Worm (Caenorhabditis elegans) whole organism, young adult: ENCODE measurements around the gene C56C10.7.

ENCODE experiments used
- B0261.1 ChIP-seq: sonication (generic microtip); optimal IDR thresholded peaks from 2 replicates; lab custom pipeline; 2016; ENCODE audit warnings: mild to moderate bottlenecking, missing genetic modification characterization, moderate library complexity, missing compliant biosample characterization
- C06A6.2 ChIP-seq: fragments of 200-800 bp; sonication (Bioruptor generic); conservative IDR thresholded peaks from 2 replicates; pipeline ENCODE4 v1.3.6; 2022; ENCODE audit warnings: missing genetic modification characterization, missing compliant biosample characterization
- F10E7.11 ChIP-seq: sonication (generic microtip); optimal IDR thresholded peaks from 2 replicates; lab custom pipeline; 2017; ENCODE audit warnings: mild to moderate bottlenecking, missing genetic modification characterization, moderate library complexity, missing compliant biosample characterization
- F23B12.7 ChIP-seq: sonication (generic microtip); optimal IDR thresholded peaks from 2 replicates; lab custom pipeline; 2017; ENCODE audit warnings: missing genetic modification characterization, mild to moderate bottlenecking, missing compliant biosample characterization, antibody characterized with exemption, moderate library complexity; ENCODE audit not compliant: insufficient read depth
- F33H1.4 ChIP-seq: fragments of 200-800 bp; sonication (Bioruptor generic); IDR thresholded peaks from 2 replicates; pipeline ENCODE4 v1.3.6; 2022; ENCODE audit warnings: missing genetic modification reagents, missing genetic modification characterization, missing compliant biosample characterization
- F57C9.4 ChIP-seq: sonication (generic microtip); optimal IDR thresholded peaks from 2 replicates; lab custom pipeline; 2017; ENCODE audit warnings: mild to moderate bottlenecking, missing genetic modification characterization, missing compliant biosample characterization
- K11D2.4 ChIP-seq: fragments of 200-800 bp; sonication (Bioruptor generic); IDR thresholded peaks from 2 replicates; pipeline ENCODE4 v1.3.6; 2022; ENCODE audit warnings: missing genetic modification reagents, missing genetic modification characterization, missing compliant biosample characterization
- T26A5.8 ChIP-seq: sonication (generic microtip); optimal IDR thresholded peaks from 2 replicates; lab custom pipeline; 2016; ENCODE audit warnings: missing genetic modification characterization, missing compliant biosample characterization
- athp-1 ChIP-seq: sonication (generic microtip); optimal IDR thresholded peaks from 2 replicates; lab custom pipeline; 2017; ENCODE audit warnings: mild to moderate bottlenecking, missing genetic modification characterization, missing compliant biosample characterization
- attf-5 ChIP-seq: fragments of 200-800 bp; sonication (Bioruptor generic); optimal IDR thresholded peaks from 2 replicates; lab custom pipeline; 2018; ENCODE audit warnings: mild to moderate bottlenecking, missing genetic modification characterization, missing compliant biosample characterization
- bed-2 ChIP-seq: fragments of 200-800 bp; sonication (Bioruptor generic); IDR thresholded peaks from 2 replicates; pipeline ENCODE4 v1.3.6; 2022; ENCODE audit warnings: missing genetic modification reagents, missing genetic modification characterization, missing compliant biosample characterization
- ccch-3 ChIP-seq: fragments of 200-800 bp; sonication (Bioruptor generic); optimal IDR thresholded peaks from 2 replicates; lab custom pipeline; 2018; ENCODE audit warnings: mild to moderate bottlenecking, missing genetic modification characterization, missing compliant biosample characterization
- dpl-1 ChIP-seq: fragments of 150-350 bp; optimal IDR thresholded peaks from 2 replicates; lab custom pipeline; 2014; ENCODE audit warnings: missing biosample characterization, missing genetic modification reagents, missing genetic modification characterization
- efl-1 ChIP-seq: fragments of 150-350 bp; optimal IDR thresholded peaks from 2 replicates; lab custom pipeline; 2014; ENCODE audit warnings: missing biosample characterization, missing genetic modification reagents, missing genetic modification characterization
- egrh-3 ChIP-seq: fragments of 200-800 bp; sonication (Bioruptor generic); IDR thresholded peaks from 2 replicates; pipeline ENCODE4 v1.3.6; 2022; ENCODE audit warnings: missing genetic modification reagents, missing genetic modification characterization, missing compliant biosample characterization
- hlh-26 ChIP-seq: fragments of 200-800 bp; sonication (Bioruptor generic); conservative IDR thresholded peaks from 2 replicates; pipeline ENCODE4 v1.3.6; 2022; ENCODE audit warnings: missing genetic modification reagents, missing genetic modification characterization, missing compliant biosample characterization
- hrde-1 ChIP-seq: sonication (generic microtip); optimal IDR thresholded peaks from 2 replicates; lab custom pipeline; 2016; ENCODE audit warnings: missing genetic modification characterization, mild to moderate bottlenecking, missing compliant biosample characterization, moderate library complexity, missing genotype, missing genetic modification reagents, borderline replicate concordance
- lin-35 ChIP-seq, 3 experiments: fragments of 150-350 bp in 2 of 3; sonication (generic microtip) in 1 of 3; optimal IDR thresholded peaks; 2 replicates each; lab custom pipeline; 2014 to 2018; ENCODE audit warnings: missing biosample characterization in 3 of 3, missing genetic modification characterization in 3 of 3, missing genetic modification reagents in 3 of 3
- lin-54 ChIP-seq: fragments of 200-800 bp; sonication (Bioruptor generic); optimal IDR thresholded peaks from 2 replicates; lab custom pipeline; 2018; ENCODE audit warnings: mild to moderate bottlenecking, missing genetic modification characterization, missing compliant biosample characterization
- lsl-1 ChIP-seq: fragments of 200-800 bp; sonication (Bioruptor generic); optimal IDR thresholded peaks from 2 replicates; lab custom pipeline; 2018; ENCODE audit warnings: mild to moderate bottlenecking, missing genetic modification characterization, moderate library complexity, missing compliant biosample characterization
- mcd-1 ChIP-seq: fragments of 200-800 bp; sonication (Bioruptor generic); IDR thresholded peaks from 2 replicates; pipeline ENCODE4 v1.3.6; 2022; ENCODE audit warnings: missing genetic modification reagents, missing genetic modification characterization, missing compliant biosample characterization
- mel-28 ChIP-seq: sonication (generic microtip); optimal IDR thresholded peaks from 2 replicates; lab custom pipeline; 2016; ENCODE audit warnings: borderline replicate concordance, mild to moderate bottlenecking, missing genetic modification characterization, missing compliant biosample characterization
- mes-4 ChIP-seq: sonication (generic microtip); optimal IDR thresholded peaks from 2 replicates; lab custom pipeline; 2016; ENCODE audit warnings: missing genotype, missing genetic modification characterization, missing compliant biosample characterization
- nhr-120 ChIP-seq: fragments of 200-800 bp; sonication (Bioruptor generic); IDR thresholded peaks from 2 replicates; pipeline ENCODE4 v1.3.6; 2022; ENCODE audit warnings: missing genetic modification characterization, missing compliant biosample characterization
- nhr-80 ChIP-seq: sonication (generic microtip); optimal IDR thresholded peaks from 2 replicates; lab custom pipeline; 2016; ENCODE audit warnings: missing genetic modification characterization, missing compliant biosample characterization
- rec-8 ChIP-seq, 2 experiments: sonication (generic microtip); optimal IDR thresholded peaks; 2 replicates each; lab custom pipeline; 2016; ENCODE audit warnings: mild to moderate bottlenecking in 2 of 2, missing genetic modification characterization in 2 of 2, missing genetic modification reagents in 2 of 2, missing genotype in 2 of 2, missing biosample characterization in 1 of 2, missing compliant biosample characterization in 1 of 2, moderate library complexity in 1 of 2
- unc-130 ChIP-seq: sonication (generic microtip); optimal IDR thresholded peaks from 2 replicates; lab custom pipeline; 2016; ENCODE audit warnings: missing genetic modification reagents, missing genetic modification characterization, missing compliant biosample characterization
- xnd-1 ChIP-seq: sonication (generic microtip); optimal IDR thresholded peaks from 2 replicates; lab custom pipeline; 2016; ENCODE audit warnings: missing genotype, missing genetic modification reagents, missing genetic modification characterization, missing compliant biosample characterization
- zfh-2 ChIP-seq: fragments of 200-800 bp; sonication (Bioruptor generic); conservative IDR thresholded peaks from 2 replicates; pipeline ENCODE4 v1.3.6; 2022; ENCODE audit warnings: missing genetic modification reagents, missing genetic modification characterization, missing compliant biosample characterization
- ztf-18 ChIP-seq: sonication (generic microtip); optimal IDR thresholded peaks from 2 replicates; lab custom pipeline; 2016; ENCODE audit warnings: missing genotype, mild to moderate bottlenecking, missing genetic modification characterization, missing compliant biosample characterization
- ztf-3 ChIP-seq: fragments of 200-800 bp; sonication (Bioruptor generic); optimal IDR thresholded peaks from 2 replicates; lab custom pipeline; 2018; ENCODE audit warnings: mild to moderate bottlenecking, missing genetic modification characterization, missing compliant biosample characterization
- ztf-6 ChIP-seq: fragments of 200-800 bp; sonication (Bioruptor generic); IDR thresholded peaks from 2 replicates; pipeline ENCODE4 v1.3.6; 2022; ENCODE audit warnings: missing genetic modification reagents, missing genetic modification characterization, missing compliant biosample characterization

Gene C56C10.7

DNA sequence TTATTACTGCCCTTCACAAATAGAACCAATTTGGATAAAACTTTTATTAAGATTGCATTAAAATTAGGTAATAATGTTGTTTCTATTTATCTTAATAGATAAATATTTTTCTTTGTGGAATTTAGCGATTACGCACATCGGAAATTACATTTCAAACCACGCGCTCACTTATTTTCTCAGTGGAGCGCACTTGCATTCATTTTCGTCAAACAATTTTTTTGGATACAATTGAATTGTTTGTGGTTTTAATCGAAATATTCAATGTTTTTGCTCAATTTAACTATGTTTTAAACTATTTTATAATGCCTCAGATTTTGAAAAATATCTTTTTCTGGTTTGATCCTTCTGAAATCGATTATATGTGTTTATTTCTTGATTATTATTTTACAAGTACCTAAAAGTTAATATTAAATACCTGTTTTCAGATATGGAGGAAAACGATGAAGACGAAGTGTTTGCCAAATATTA is 51.4 kb downstream of the C56C10.7 start, which contains the start of gene utp-20:
utp-20 (plus strand) TSS at position 418 of the 468 bp plus-strand sequence.
- TF ChIP-seq T26A5.8 (tag; lab: Kevin White, UChicago) (no peak), zfh-2 (no peak), mcd-1 (GFP tag; lab: Robert Waterston, UW) (peak; percentile 93), ztf-18 (tag; lab: Kevin White, UChicago) (no peak), unc-130 (GFP tag; lab: Kevin White, UChicago) (no peak), attf-5 (GFP tag; lab: Kevin White, UChicago) (no peak), F33H1.4 (GFP tag; lab: Robert Waterston, UW) (no peak), F23B12.7 (tag; lab: Kevin White, UChicago) (peak; percentile 95), ztf-6 (GFP tag; lab: Robert Waterston, UW) (no peak), ccch-3 (GFP tag; lab: Kevin White, UChicago) (no peak), nhr-80 (tag; lab: Kevin White, UChicago) (no peak), C06A6.2 (no peak), hlh-26 (GFP tag; lab: Robert Waterston, UW) (no peak), hrde-1 (tag; lab: Kevin White, UChicago) (no peak), efl-1 (GFP tag; lab: Kevin White, UChicago) (peak; percentile 70), lin-54 (GFP tag; lab: Kevin White, UChicago) (peak; percentile 83), lin-35 (GFP tag; optimal IDR thresholded peaks at IDR 0.05; lab: Kevin White, UChicago) (peak in 1 of 3 experiments; percentile 79), F57C9.4 (no peak), lsl-1 (GFP tag; lab: Kevin White, UChicago) (peak; percentile 28), ztf-3 (GFP tag; lab: Kevin White, UChicago) (no peak), mel-28 (tag; lab: Kevin White, UChicago) (no peak), xnd-1 (tag; lab: Kevin White, UChicago) (no peak), bed-2 (GFP tag; lab: Robert Waterston, UW) (no peak), B0261.1 (tag; lab: Kevin White, UChicago) (no peak), athp-1 (tag; lab: Kevin White, UChicago) (no peak), K11D2.4 (GFP tag; lab: Robert Waterston, UW) (no peak), F10E7.11 (tag; lab: Kevin White, UChicago) (no peak), rec-8 (tag; optimal IDR thresholded peaks at IDR 0.05; lab: Kevin White, UChicago) (no peak), dpl-1 (GFP tag; lab: Kevin White, UChicago) (peak; percentile 59), mes-4 (tag; lab: Kevin White, UChicago) (no peak), nhr-120 (GFP tag; lab: Robert Waterston, UW) (no peak), egrh-3 (no peak)
